Worm (Caenorhabditis elegans) whole organism, L4 larva: ENCODE data around the gene svop-1.

ENCODE experiments used
- ZK546.5 ChIP-seq, 2 experiments: sonication (generic microtip); optimal IDR thresholded peaks; 2 replicates each; lab custom pipeline; 2017; ENCODE audit warnings: missing biosample characterization in 2 of 2, missing genetic modification characterization in 2 of 2
- ama-1 ChIP-seq: fragments of 150-350 bp; optimal IDR thresholded peaks from 2 replicates; lab custom pipeline; 2014; ENCODE audit warnings: inconsistent platforms, mixed read lengths
- ceh-28 ChIP-seq: fragments of 150-350 bp; optimal IDR thresholded peaks from 2 replicates; lab custom pipeline; 2014; ENCODE audit warnings: missing biosample characterization, missing genetic modification reagents, missing genetic modification characterization
- dpl-1 ChIP-seq: fragments of 150-350 bp; optimal IDR thresholded peaks from 2 replicates; lab custom pipeline; 2014; ENCODE audit warnings: missing biosample characterization, missing genetic modification reagents, missing genetic modification characterization
- egl-27 ChIP-seq: sonication (generic microtip); optimal IDR thresholded peaks from 3 replicates; lab custom pipeline; 2017; ENCODE audit warnings: missing biosample characterization, missing genetic modification reagents, missing genetic modification characterization
- hif-1 ChIP-seq, 2 experiments: sonication (generic microtip); optimal IDR thresholded peaks; 2 replicates each; lab custom pipeline; 2016 to 2017; ENCODE audit warnings: missing compliant biosample characterization in 2 of 2, missing genetic modification characterization in 2 of 2, missing genetic modification reagents in 2 of 2, missing genotype in 2 of 2, mild to moderate bottlenecking in 1 of 2
- hlh-30 ChIP-seq: sonication (generic microtip); optimal IDR thresholded peaks from 2 replicates; lab custom pipeline; 2017; ENCODE audit warnings: antibody characterized with exemption, mild to moderate bottlenecking, missing genetic modification characterization, missing compliant biosample characterization; ENCODE audit not compliant: insufficient read depth
- lin-39 ChIP-seq: fragments of 150-350 bp; optimal IDR thresholded peaks from 2 replicates; lab custom pipeline; 2014; ENCODE audit warnings: missing biosample characterization, missing genetic modification reagents, missing genetic modification characterization
- nhr-237 ChIP-seq: sonication (generic microtip); optimal IDR thresholded peaks from 2 replicates; lab custom pipeline; 2017; ENCODE audit warnings: missing biosample characterization, missing genetic modification characterization
- nhr-25 ChIP-seq: sonication (generic microtip); optimal IDR thresholded peaks from 2 replicates; lab custom pipeline; 2017; ENCODE audit warnings: missing genetic modification characterization, mild to moderate bottlenecking, missing compliant biosample characterization, antibody characterized with exemption, moderate library complexity, borderline replicate concordance; ENCODE audit not compliant: insufficient read depth
- snpc-4 ChIP-seq: fragments of 150-350 bp; optimal IDR thresholded peaks from 2 replicates; lab custom pipeline; 2014; ENCODE audit warnings: missing biosample characterization, missing genetic modification characterization
- tag-97 ChIP-seq: fragments of 200-800 bp; sonication (Bioruptor generic); IDR thresholded peaks from 2 replicates; pipeline ENCODE4 v1.3.6; 2022; ENCODE audit warnings: missing genetic modification characterization, missing compliant biosample characterization
- unc-39 ChIP-seq: sonication (generic microtip); optimal IDR thresholded peaks from 2 replicates; lab custom pipeline; 2017; ENCODE audit warnings: missing biosample characterization, missing genetic modification characterization

DNA sequence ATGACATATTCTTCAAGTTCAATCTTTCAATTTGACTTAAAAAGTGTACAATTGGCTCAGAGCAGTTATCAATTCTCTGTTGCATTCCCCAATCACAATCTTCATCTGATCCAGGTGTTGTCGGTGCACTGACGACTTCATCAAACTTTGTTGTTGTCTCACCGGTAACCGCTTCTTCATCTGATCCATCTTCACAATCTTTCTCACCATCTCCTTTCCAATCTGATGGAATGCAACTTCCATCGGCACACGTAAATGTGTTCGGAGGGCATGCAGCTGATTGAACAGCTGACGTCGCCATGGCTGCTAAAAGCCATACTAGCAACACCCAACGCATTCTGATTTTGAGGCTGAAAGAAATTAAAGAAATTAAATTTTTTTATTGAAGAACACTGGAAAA, 47.2 kb downstream of the svop-1 start, which contains the start of gene F44E2.4:
- TF ChIP-seq tag-97 (GFP tag; lab: Robert Waterston, UW) (no peak), hif-1 (tag; optimal IDR thresholded peaks at IDR 0.05; lab: Kevin White, UChicago) (no peak), ama-1 (lab: Kevin White, UChicago) (no peak), snpc-4 (tag; lab: Kevin White, UChicago) (no peak), hlh-30 (no peak), nhr-237 (no peak), ceh-28 (tag; lab: Kevin White, UChicago) (no peak), lin-39 (tag; lab: Kevin White, UChicago) (no peak), egl-27 (no peak), unc-39 (no peak), nhr-25 (tag; lab: Kevin White, UChicago) (no peak), ZK546.5 (tag; optimal IDR thresholded peaks at IDR 0.05; lab: Kevin White, UChicago) (no peak), dpl-1 (GFP tag; lab: Kevin White, UChicago) (no peak)
